Fruit fly (Drosophila melanogaster) whole organism, embryonic: ENCODE data around the gene Pis.

Experiments
- Atf3 ChIP-seq: fragments of 200-800 bp; sonication (Bioruptor generic); optimal IDR thresholded peaks from 3 replicates; lab custom pipeline; 2016; ENCODE audit warnings: missing biosample characterization, missing genetic modification characterization
- Awh ChIP-seq: fragments of 200-800 bp; sonication (Bioruptor generic); IDR thresholded peaks from 2 replicates; pipeline ENCODE4, ENCODE4 v1.3.6; 2022; ENCODE audit warnings: missing biosample characterization, missing genetic modification characterization
- CG14050 ChIP-seq: fragments of 200-800 bp; sonication (Bioruptor generic); IDR thresholded peaks from 3 replicates; pipeline ENCODE4 v1.3.6; 2022; ENCODE audit warnings: missing biosample characterization, missing genetic modification characterization
- CG14667 ChIP-seq: fragments of 200-800 bp; sonication (Bioruptor generic); IDR thresholded peaks from 2 replicates; pipeline ENCODE4 v1.3.6; 2022; ENCODE audit warnings: missing biosample characterization, missing genetic modification characterization
- CG15514 ChIP-seq: fragments of 200-800 bp; sonication (Bioruptor generic); optimal IDR thresholded peaks from 3 replicates; lab custom pipeline; 2017; ENCODE audit warnings: missing biosample characterization, missing genetic modification characterization, mild to moderate bottlenecking, moderate library complexity, missing genetic modification reagents
- CG2116 ChIP-seq: fragments of 200-800 bp; sonication (Bioruptor generic); optimal IDR thresholded peaks from 3 replicates; lab custom pipeline; 2018; ENCODE audit warnings: missing biosample characterization, mild to moderate bottlenecking, missing genetic modification characterization
- CG3065 ChIP-seq: fragments of 200-800 bp; sonication (Bioruptor generic); optimal IDR thresholded peaks from 2 replicates; lab custom pipeline; 2016; ENCODE audit warnings: missing biosample characterization, missing genetic modification characterization
- CG31388 ChIP-seq: fragments of 200-800 bp; sonication (Bioruptor generic); optimal IDR thresholded peaks from 2 replicates; lab custom pipeline; 2016; ENCODE audit warnings: missing biosample characterization, missing genetic modification characterization
- CG4820 ChIP-seq: fragments of 200-800 bp; sonication (Bioruptor generic); optimal IDR thresholded peaks from 3 replicates; lab custom pipeline; 2016; ENCODE audit warnings: missing biosample characterization, missing genetic modification characterization
- CG6813 ChIP-seq: fragments of 200-800 bp; sonication (Bioruptor generic); optimal IDR thresholded peaks from 2 replicates; lab custom pipeline; 2017; ENCODE audit warnings: missing biosample characterization, missing genetic modification characterization, mild to moderate bottlenecking, moderate library complexity, missing genetic modification reagents
- CG7357 ChIP-seq: fragments of 200-800 bp; sonication (Bioruptor generic); IDR thresholded peaks from 3 replicates; pipeline ENCODE4 v1.3.6; 2022; ENCODE audit warnings: missing biosample characterization, missing genetic modification characterization
- CG9727 ChIP-seq: fragments of 200-800 bp; sonication (Bioruptor generic); optimal IDR thresholded peaks from 3 replicates; lab custom pipeline; 2017; ENCODE audit warnings: missing biosample characterization, mild to moderate bottlenecking, missing genetic modification characterization
- CTCF ChIP-seq: fragments of 200-800 bp; sonication (Bioruptor generic); optimal IDR thresholded peaks from 2 replicates; lab custom pipeline; 2017; ENCODE audit warnings: missing biosample characterization, mild to moderate bottlenecking, missing genetic modification characterization, moderate library complexity
- CoRest ChIP-seq: fragments of 200-800 bp; sonication (Bioruptor generic); optimal IDR thresholded peaks from 3 replicates; lab custom pipeline; 2018; ENCODE audit warnings: missing biosample characterization, mild to moderate bottlenecking, missing genetic modification characterization, moderate library complexity
- Ets65A ChIP-seq: fragments of 200-800 bp; sonication (Bioruptor generic); peaks from one replicate; lab custom pipeline; 2016; ENCODE audit warnings: missing biosample characterization, missing genetic modification characterization
- Fer1 ChIP-seq: fragments of 200-800 bp; sonication (Bioruptor generic); optimal IDR thresholded peaks from 2 replicates; lab custom pipeline; 2017; ENCODE audit warnings: missing biosample characterization, mild to moderate bottlenecking, missing genetic modification characterization
- Hmx ChIP-seq: fragments of 200-800 bp; sonication (Bioruptor generic); optimal IDR thresholded peaks from 2 replicates; lab custom pipeline; 2016; ENCODE audit warnings: missing biosample characterization, missing genetic modification characterization
- Hr51 ChIP-seq, 2 experiments: fragments of 200-800 bp; sonication (Bioruptor generic); optimal IDR thresholded peaks; 2 replicates in 1 of 2; 3 replicates in 1 of 2; lab custom pipeline; 2016 to 2018; ENCODE audit warnings: missing biosample characterization in 2 of 2, missing genetic modification characterization in 2 of 2, mild to moderate bottlenecking in 1 of 2, moderate library complexity in 1 of 2
- Hsf ChIP-seq: fragments of 200-800 bp; sonication (Bioruptor generic); optimal IDR thresholded peaks from 3 replicates; lab custom pipeline; 2016; ENCODE audit warnings: missing biosample characterization, missing genetic modification characterization
- MBD-R2 ChIP-seq: fragments of 200-800 bp; sonication (Bioruptor generic); IDR thresholded peaks from 2 replicates; pipeline ENCODE4 v1.3.6; 2022; ENCODE audit warnings: missing biosample characterization, missing genetic modification characterization
- Mrtf ChIP-seq: fragments of 200-800 bp; sonication (Bioruptor generic); IDR thresholded peaks from 3 replicates; pipeline ENCODE4 v1.3.6; 2022; ENCODE audit warnings: missing biosample characterization, missing genetic modification characterization
- Nf-YA ChIP-seq: fragments of 200-800 bp; sonication (Bioruptor generic); IDR thresholded peaks from 2 replicates; pipeline ENCODE4 v1.3.6; 2022; ENCODE audit warnings: missing biosample characterization, missing genetic modification characterization
- Opbp ChIP-seq: fragments of 200-800 bp; sonication (Bioruptor generic); IDR thresholded peaks from 3 replicates; pipeline ENCODE4 v1.3.6; 2022; ENCODE audit warnings: missing biosample characterization, missing genetic modification characterization; ENCODE audit not compliant: partially characterized antibody
- PHDP ChIP-seq: fragments of 200-800 bp; sonication (Bioruptor generic); optimal IDR thresholded peaks from 3 replicates; lab custom pipeline; 2018; ENCODE audit warnings: missing biosample characterization, mild to moderate bottlenecking, missing genetic modification characterization, moderate library complexity
- Ravus ChIP-seq: fragments of 200-800 bp; sonication (Bioruptor generic); IDR thresholded peaks from 2 replicates; pipeline ENCODE4 v1.3.6; 2022; ENCODE audit warnings: missing biosample characterization, missing genetic modification characterization
- Rfx ChIP-seq: fragments of 200-800 bp; sonication (Bioruptor generic); IDR thresholded peaks from 2 replicates; pipeline ENCODE4 v1.3.6; 2022; ENCODE audit warnings: missing biosample characterization, missing genetic modification characterization
- Spps ChIP-seq: fragments of 200-800 bp; sonication (Bioruptor generic); optimal IDR thresholded peaks from 2 replicates; lab custom pipeline; 2018; ENCODE audit warnings: missing biosample characterization, mild to moderate bottlenecking, missing genetic modification characterization
- Taf1 ChIP-seq: fragments of 200-800 bp; sonication (Bioruptor generic); IDR thresholded peaks from 2 replicates; pipeline ENCODE4 v1.3.6; 2022; ENCODE audit warnings: missing biosample characterization, missing genetic modification characterization
- Tbp ChIP-seq: fragments of >200 bp; optimal IDR thresholded peaks from 2 replicates; lab custom pipeline; 2018; ENCODE audit warnings: missing biosample characterization, missing genetic modification characterization
- chn ChIP-seq: fragments of 200-800 bp; sonication (Bioruptor generic); optimal IDR thresholded peaks from 2 replicates; lab custom pipeline; 2016; ENCODE audit warnings: missing biosample characterization, missing genetic modification characterization
- da ChIP-seq: fragments of 200-800 bp; sonication (Bioruptor generic); optimal IDR thresholded peaks from 2 replicates; lab custom pipeline; 2016; ENCODE audit warnings: missing biosample characterization, missing genetic modification characterization
- esg ChIP-seq: fragments of 200-800 bp; sonication (Bioruptor generic); conservative IDR thresholded peaks from 2 replicates; pipeline ENCODE4 v1.3.6; 2022; ENCODE audit warnings: missing biosample characterization, missing genetic modification characterization
- eve ChIP-seq, 2 experiments: fragments of >200 bp; optimal IDR thresholded peaks; 2 replicates each; lab custom pipeline; 2017; ENCODE audit warnings: missing biosample characterization in 2 of 2, missing genetic modification characterization in 2 of 2
- gce ChIP-seq: fragments of 200-800 bp; sonication (Bioruptor generic); IDR thresholded peaks from 3 replicates; pipeline ENCODE4 v1.3.6; 2022; ENCODE audit warnings: missing biosample characterization, missing genetic modification characterization
- hbn ChIP-seq: fragments of 200-800 bp; sonication (Bioruptor generic); IDR thresholded peaks from 2 replicates; pipeline ENCODE4 v1.3.6; 2022; ENCODE audit warnings: missing biosample characterization, missing genetic modification characterization; ENCODE audit not compliant: partially characterized antibody
- inv ChIP-seq: fragments of 200-800 bp; sonication (Bioruptor generic); IDR thresholded peaks from 2 replicates; pipeline ENCODE4 v1.3.6; 2022; ENCODE audit warnings: missing biosample characterization, missing genetic modification characterization; ENCODE audit not compliant: partially characterized antibody
- kni ChIP-seq: fragments of 200-800 bp; sonication (Bioruptor generic); optimal IDR thresholded peaks from 3 replicates; lab custom pipeline; 2017; ENCODE audit warnings: mild to moderate bottlenecking, missing biosample characterization, missing genetic modification reagents, missing genetic modification characterization
- knrl ChIP-seq: fragments of 200-800 bp; sonication (Bioruptor generic); IDR thresholded peaks from 3 replicates; pipeline ENCODE4 v1.3.6; 2022; ENCODE audit warnings: missing biosample characterization, missing genetic modification characterization; ENCODE audit not compliant: partially characterized antibody
- luna ChIP-seq: fragments of 200-800 bp; sonication (Bioruptor generic); optimal IDR thresholded peaks from 2 replicates; lab custom pipeline; 2016; ENCODE audit warnings: missing biosample characterization, missing genetic modification characterization
- maf-S ChIP-seq: fragments of 200-800 bp; sonication (Bioruptor generic); optimal IDR thresholded peaks from 2 replicates; lab custom pipeline; 2016; ENCODE audit warnings: missing biosample characterization, missing genetic modification characterization
- oc ChIP-seq: fragments of 200-800 bp; sonication (Bioruptor generic); optimal IDR thresholded peaks from 2 replicates; lab custom pipeline; 2018; ENCODE audit warnings: missing biosample characterization, mild to moderate bottlenecking, missing genetic modification characterization, moderate library complexity
- psq ChIP-seq: fragments of 200-800 bp; sonication (Bioruptor generic); optimal IDR thresholded peaks from 2 replicates; lab custom pipeline; 2017; ENCODE audit warnings: missing biosample characterization, missing genetic modification characterization
- pum ChIP-seq: fragments of 200-800 bp; sonication (Bioruptor generic); optimal IDR thresholded peaks from 2 replicates; lab custom pipeline; 2016; ENCODE audit warnings: missing biosample characterization, missing genetic modification characterization
- sisA ChIP-seq: fragments of 200-800 bp; sonication (Bioruptor generic); IDR thresholded peaks from 2 replicates; pipeline ENCODE4 v1.3.6; 2022; ENCODE audit warnings: missing biosample characterization, missing genetic modification characterization
- sna ChIP-seq: fragments of 200-800 bp; sonication (Bioruptor generic); IDR thresholded peaks from 2 replicates; pipeline ENCODE4 v1.3.6; 2022; ENCODE audit warnings: missing biosample characterization, missing genetic modification characterization; ENCODE audit not compliant: partially characterized antibody
- toy ChIP-seq: fragments of 200-800 bp; sonication (Bioruptor generic); IDR thresholded peaks from 2 replicates; pipeline ENCODE4 v1.3.6; 2022; ENCODE audit warnings: missing biosample characterization, missing genetic modification characterization
- trem ChIP-seq: fragments of 200-800 bp; optimal IDR thresholded peaks from 3 replicates; lab custom pipeline; 2019; ENCODE audit warnings: missing biosample characterization, mild to moderate bottlenecking, missing genetic modification characterization, moderate library complexity
- tup ChIP-seq: fragments of 200-800 bp; sonication (Bioruptor generic); optimal IDR thresholded peaks from 2 replicates; lab custom pipeline; 2016; ENCODE audit warnings: missing biosample characterization, mild to moderate bottlenecking, missing genetic modification characterization, moderate library complexity
- tx ChIP-seq: fragments of 200-800 bp; sonication (Bioruptor generic); optimal IDR thresholded peaks from 2 replicates; lab custom pipeline; 2016; ENCODE audit warnings: missing biosample characterization, missing genetic modification characterization
- unpg ChIP-seq: fragments of 200-800 bp; sonication (Bioruptor generic); optimal IDR thresholded peaks from 3 replicates; lab custom pipeline; 2018; ENCODE audit warnings: missing biosample characterization, mild to moderate bottlenecking, missing genetic modification characterization, moderate library complexity
- zen ChIP-seq: fragments of 200-800 bp; sonication (Bioruptor generic); optimal IDR thresholded peaks from 3 replicates; lab custom pipeline; 2018; ENCODE audit warnings: missing biosample characterization, mild to moderate bottlenecking, missing genetic modification characterization, moderate library complexity
- zfh2 ChIP-seq: fragments of 200-800 bp; sonication (Bioruptor generic); optimal IDR thresholded peaks from 2 replicates; lab custom pipeline; 2016; ENCODE audit warnings: missing biosample characterization, missing genetic modification characterization

The Pis gene

dm6 chrX:15740288-15740726 is 36.7 kb upstream of the Pis start (continued):
- TF ChIP-seq CG31388 (GFP tag; lab: Kevin White, UChicago) (no peak), MBD-R2 (peak; percentile 60; the same call in 1 of the 2 replicates), zfh2 (GFP tag; lab: Kevin White, UChicago) (peak; percentile 58), Hsf (GFP tag; lab: Kevin White, UChicago) (peak; percentile 67), CG14667 (GFP tag; lab: Robert Waterston, UW) (peak; percentile 60), esg (GFP tag; lab: Robert Waterston, UW) (peak; percentile 50), pum (GFP tag; lab: Kevin White, UChicago) (peak; percentile 35), unpg (GFP tag; lab: Kevin White, UChicago) (peak; percentile 77), CG14050 (GFP tag; lab: Robert Waterston, UW) (peak; percentile 35; the same call in 1 of the 3 replicates), CTCF (GFP tag; lab: Kevin White, UChicago) (no peak), Mrtf (peak; percentile 61; the same call in 1 of the 3 replicates), tup (GFP tag; lab: Kevin White, UChicago) (no peak), chn (peak; percentile 44), Taf1 (GFP tag; lab: Robert Waterston, UW) (peak; percentile 69), inv (GFP tag; lab: Robert Waterston, UW) (no peak), Hr51 (GFP tag; optimal IDR thresholded peaks at IDR 0.05; lab: Kevin White, UChicago) (peak; percentile 46 to 72), PHDP (peak; percentile 77), oc (tag; lab: Kevin White, UChicago) (no peak), hbn (GFP tag; lab: Robert Waterston, UW) (no peak), Atf3 (GFP tag; lab: Kevin White, UChicago) (no peak), Awh (GFP tag; lab: Robert Waterston, UW) (peak; percentile 63), eve (GFP tag; optimal IDR thresholded peaks at IDR 0.05; lab: Kevin White, UChicago) (no peak), toy (0 out of 2 replicates have a peak, but pooled peaks have one; percentile 40), Tbp (GFP tag; lab: Kevin White, UChicago) (no peak), CG6813 (peak; percentile 37), sna (GFP tag; lab: Robert Waterston, UW) (no peak), CoRest (tag; lab: Kevin White, UChicago) (peak; percentile 71), gce (GFP tag; lab: Robert Waterston, UW) (no peak), Opbp (GFP tag; lab: Robert Waterston, UW) (no peak), CG3065 (GFP tag; lab: Kevin White, UChicago) (no peak), kni (GFP tag; lab: Kevin White, UChicago) (no peak), Ets65A (GFP tag; lab: Kevin White, UChicago) (peak; percentile 60), Spps (tag; lab: Kevin White, UChicago) (no peak), CG7357 (GFP tag; lab: Robert Waterston, UW) (peak; percentile 26; the same call in 1 of the 3 replicates), CG4820 (GFP tag; lab: Kevin White, UChicago) (peak; percentile 21), Nf-YA (GFP tag; lab: Robert Waterston, UW) (0 out of 2 replicates have a peak, but pooled peaks have one; percentile 48), Rfx (GFP tag; lab: Robert Waterston, UW) (peak; percentile 92), luna (GFP tag; lab: Kevin White, UChicago) (no peak), zen (tag; lab: Kevin White, UChicago) (no peak), CG9727 (peak; percentile 60), Fer1 (GFP tag; lab: Kevin White, UChicago) (peak; percentile 85), psq (GFP tag; lab: Kevin White, UChicago) (no peak), Hmx (GFP tag; lab: Kevin White, UChicago) (no peak), da (no peak), tx (GFP tag; lab: Kevin White, UChicago) (peak; percentile 32), CG2116 (GFP tag; lab: Kevin White, UChicago) (peak; percentile 26), maf-S (peak; percentile 44), Ravus (GFP tag; lab: Robert Waterston, UW) (no peak), trem (tag; lab: Kevin White, UChicago) (no peak), knrl (GFP tag; lab: Robert Waterston, UW) (no peak), CG15514 (peak; percentile 79), sisA (GFP tag; lab: Robert Waterston, UW) (peak; percentile 72)
